Worm (Caenorhabditis elegans) whole organism, mixed stage, embryonic: ENCODE data around the gene math-33.

Experiments
- bed-3 ChIP-seq: fragments of 200-800 bp; sonication (Bioruptor generic); optimal IDR thresholded peaks from 3 replicates; lab custom pipeline; 2018; ENCODE audit warnings: mild to moderate bottlenecking, missing genetic modification characterization, moderate library complexity, missing compliant biosample characterization
- nhr-237 ChIP-seq: fragments of 150-350 bp; optimal IDR thresholded peaks from 2 replicates; lab custom pipeline; 2014; ENCODE audit warnings: missing biosample characterization, missing genetic modification characterization
- nhr-76 ChIP-seq: sonication (generic microtip); optimal IDR thresholded peaks from 2 replicates; lab custom pipeline; 2017; ENCODE audit warnings: missing biosample characterization, missing genetic modification characterization
- snpc-4 ChIP-seq: fragments of 150-350 bp; optimal IDR thresholded peaks from 2 replicates; lab custom pipeline; 2014; ENCODE audit warnings: missing biosample characterization, missing genetic modification characterization
- unc-39 ChIP-seq: fragments of 150-350 bp; optimal IDR thresholded peaks from 2 replicates; lab custom pipeline; 2014; ENCODE audit warnings: missing biosample characterization, missing genetic modification characterization
- unc-62 ChIP-seq: fragments of 150-350 bp; optimal IDR thresholded peaks from 2 replicates; lab custom pipeline; 2014; ENCODE audit warnings: missing biosample characterization, missing genetic modification reagents, missing genetic modification characterization
- ztf-11 ChIP-seq: fragments of 150-350 bp; optimal IDR thresholded peaks from 2 replicates; lab custom pipeline; 2014; ENCODE audit warnings: missing biosample characterization, missing genetic modification characterization

DNA sequence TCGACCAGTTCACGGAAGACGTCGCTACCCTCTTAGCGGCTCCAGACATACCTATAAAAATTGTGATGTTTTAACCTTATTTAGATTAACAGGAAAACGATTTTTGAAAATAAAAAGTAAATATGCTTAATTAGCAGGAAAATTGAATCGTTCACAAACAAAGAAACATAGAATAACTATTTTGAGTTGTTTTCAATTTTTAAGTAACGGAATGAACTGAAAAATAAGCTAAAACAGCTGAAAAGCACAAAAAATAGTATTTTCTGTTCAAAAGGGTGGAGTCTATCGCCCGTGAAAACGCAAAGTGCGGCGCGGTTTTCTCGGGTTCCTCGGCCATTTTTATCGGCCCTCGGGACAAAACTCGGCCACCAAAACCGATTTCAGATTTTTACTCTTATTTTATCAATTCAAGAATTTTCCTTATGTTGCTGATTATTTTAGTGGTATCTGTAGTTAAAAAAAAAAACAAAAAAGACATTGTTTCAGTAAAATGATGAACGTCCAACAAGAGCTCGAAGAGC lies 10.2 kb downstream of the math-33 start, which contains the start of the genes atp-5 and lmtr-3:
- TF ChIP-seq snpc-4 (tag; lab: Kevin White, UChicago) = no peak
- no peak for TF ChIP-seq unc-62
- TF ChIP-seq unc-39 (tag; lab: Kevin White, UChicago) = no peak
- TF ChIP-seq nhr-237 (tag; lab: Kevin White, UChicago) = no peak
- no peak for TF ChIP-seq ztf-11 (tag; lab: Kevin White, UChicago)
- TF ChIP-seq bed-3 (GFP tag; lab: Kevin White, UChicago) = no peak
- no peak for TF ChIP-seq nhr-76 (tag; lab: Kevin White, UChicago)
